Worm (Caenorhabditis elegans) whole organism, midembryonic: Measurements from ENCODE around the gene vps-2.

ENCODE experiments used
- T22C8.4 ChIP-seq: fragments of 200-800 bp; sonication (Bioruptor generic); IDR thresholded peaks from 2 replicates; pipeline ENCODE4 v1.3.6; 2022; ENCODE audit warnings: missing genetic modification characterization, missing compliant biosample characterization
- flt-1 ChIP-seq: fragments of 200-800 bp; sonication (Bioruptor generic); IDR thresholded peaks from 2 replicates; pipeline ENCODE4 v1.3.6; 2022; ENCODE audit warnings: missing genetic modification characterization, missing compliant biosample characterization
- klf-2 ChIP-seq: fragments of 200-800 bp; sonication (Bioruptor generic); conservative IDR thresholded peaks from 2 replicates; pipeline ENCODE4 v1.3.6; 2022; ENCODE audit warnings: missing genetic modification reagents, missing genetic modification characterization, missing compliant biosample characterization
- ztf-23 ChIP-seq: fragments of 200-800 bp; sonication (Bioruptor generic); IDR thresholded peaks from 2 replicates; pipeline ENCODE4 v1.3.6; 2022; ENCODE audit warnings: missing genetic modification reagents, missing genetic modification characterization, missing compliant biosample characterization

ce11 chrII:12729952-12730351, 38.1 kb downstream of the vps-2 start:
- no peak for TF ChIP-seq ztf-23 (GFP tag; lab: Robert Waterston, UW)
- no peak for TF ChIP-seq flt-1 (GFP tag; lab: Robert Waterston, UW)
- TF ChIP-seq T22C8.4 (GFP tag; lab: Robert Waterston, UW): no peak
- no peak for TF ChIP-seq klf-2 (GFP tag; lab: Robert Waterston, UW)
